Worm (Caenorhabditis elegans) whole organism, L4/young adult: ENCODE measurements around the gene ztf-9.

Experiments used
- W03F9.2 ChIP-seq: fragments of 150-350 bp; optimal IDR thresholded peaks from 2 replicates; lab custom pipeline; 2014; ENCODE audit warnings: missing biosample characterization, missing genetic modification characterization
- him-1 ChIP-seq: sonication (generic microtip); optimal IDR thresholded peaks from 2 replicates; lab custom pipeline; 2016; ENCODE audit warnings: missing genotype, missing genetic modification reagents, missing genetic modification characterization, missing compliant biosample characterization

DNA sequence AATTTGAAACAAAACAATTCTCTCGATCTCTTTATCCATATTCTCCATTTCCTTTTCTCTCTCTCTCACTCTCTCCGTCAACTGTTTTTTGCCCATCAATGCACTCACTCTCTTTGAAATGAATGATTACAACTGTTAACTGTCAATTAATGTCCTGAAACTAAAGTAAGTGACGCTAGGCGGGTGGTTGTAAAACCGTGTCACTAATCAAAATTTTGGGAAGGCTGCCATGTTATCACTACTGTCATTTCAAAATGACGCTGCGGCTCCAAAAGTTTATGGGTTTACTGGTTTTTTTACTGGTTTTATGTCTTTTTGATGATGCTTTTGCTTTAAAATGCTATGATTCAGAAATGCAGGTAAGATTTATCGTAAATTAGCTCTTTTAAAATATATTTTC, 12.8 kb downstream of the ztf-9 start, which contains the start of gene ZK287.9:
- TF ChIP-seq W03F9.2: no peak
- no peak for TF ChIP-seq him-1 (tag; lab: Kevin White, UChicago)
